Worm (Caenorhabditis elegans) whole organism, L4 larva: ENCODE measurements around the gene F29A7.4.

ENCODE experiments used
- D1046.2 ChIP-seq: fragments of 200-800 bp; sonication (Bioruptor generic); IDR thresholded peaks from 2 replicates; pipeline ENCODE4 v1.3.6; 2022; ENCODE audit warnings: missing genetic modification characterization, missing compliant biosample characterization
- F44E2.7 ChIP-seq: fragments of 200-800 bp; sonication (Bioruptor generic); IDR thresholded peaks from 2 replicates; pipeline ENCODE4 v2.1.2; 2022; ENCODE audit warnings: missing genetic modification characterization, missing compliant biosample characterization
- Y105C5A.15 ChIP-seq: fragments of 200-800 bp; sonication (Bioruptor generic); IDR thresholded peaks from 2 replicates; pipeline ENCODE4 v1.3.6; 2022; ENCODE audit warnings: missing genetic modification characterization, missing compliant biosample characterization
- Y48G9A.11 ChIP-seq: fragments of 200-800 bp; sonication (Bioruptor generic); IDR thresholded peaks from 2 replicates; pipeline ENCODE4 v1.3.6; 2022; ENCODE audit warnings: missing genetic modification reagents, missing genetic modification characterization, missing compliant biosample characterization
- ZK337.2 ChIP-seq: fragments of 200-800 bp; sonication (Bioruptor generic); IDR thresholded peaks from 2 replicates; pipeline ENCODE4 v1.3.6; 2022; ENCODE audit warnings: missing genetic modification reagents, missing genetic modification characterization, missing compliant biosample characterization
- ZK546.5 ChIP-seq, 2 experiments: sonication (generic microtip); optimal IDR thresholded peaks; 2 replicates each; lab custom pipeline; 2017; ENCODE audit warnings: missing biosample characterization in 2 of 2, missing genetic modification characterization in 2 of 2
- aha-1 ChIP-seq: fragments of 150-350 bp; peaks from one replicate; lab custom pipeline; 2014; ENCODE audit warnings: missing biosample characterization, missing genetic modification characterization
- ceh-20 ChIP-seq: fragments of 200-800 bp; sonication (Bioruptor generic); IDR thresholded peaks from 2 replicates; pipeline ENCODE4 v1.3.6; 2022; ENCODE audit warnings: missing genetic modification reagents, missing genetic modification characterization, missing compliant biosample characterization
- ceh-32 ChIP-seq: sonication (generic microtip); optimal IDR thresholded peaks from 2 replicates; lab custom pipeline; 2016; ENCODE audit warnings: mild to moderate bottlenecking, missing genetic modification characterization, missing compliant biosample characterization; ENCODE audit not compliant: poor library complexity
- ceh-62 ChIP-seq: sonication (generic microtip); optimal IDR thresholded peaks from 2 replicates; lab custom pipeline; 2017; ENCODE audit warnings: missing biosample characterization, missing genetic modification characterization
- ces-1 ChIP-seq: fragments of 150-350 bp; sonication (generic microtip); optimal IDR thresholded peaks from 4 replicates; lab custom pipeline; 2014; ENCODE audit warnings: missing biosample characterization, missing genetic modification reagents, missing genetic modification characterization
- cey-2 ChIP-seq: sonication (generic microtip); optimal IDR thresholded peaks from 3 replicates; lab custom pipeline; 2017; ENCODE audit warnings: missing genetic modification characterization, mild to moderate bottlenecking, missing compliant biosample characterization, antibody characterized with exemption, borderline replicate concordance; ENCODE audit not compliant: insufficient read depth
- dmd-6 ChIP-seq: fragments of 200-800 bp; sonication (Bioruptor generic); IDR thresholded peaks from 2 replicates; pipeline ENCODE4 v1.3.6; 2022; ENCODE audit warnings: missing genetic modification reagents, missing genetic modification characterization, missing compliant biosample characterization
- dmd-8 ChIP-seq: fragments of 200-800 bp; sonication (Bioruptor generic); IDR thresholded peaks from 2 replicates; pipeline ENCODE4 v1.3.6; 2022; ENCODE audit warnings: missing genetic modification characterization, missing compliant biosample characterization
- dmd-9 ChIP-seq: fragments of 200-800 bp; sonication (Bioruptor generic); IDR thresholded peaks from 2 replicates; pipeline ENCODE4 v1.3.6; 2022; ENCODE audit warnings: missing genetic modification reagents, missing genetic modification characterization, missing compliant biosample characterization
- duxl-1 ChIP-seq: sonication (generic microtip); optimal IDR thresholded peaks from 2 replicates; lab custom pipeline; 2016; ENCODE audit warnings: mild to moderate bottlenecking, missing genetic modification characterization, moderate library complexity, missing compliant biosample characterization; ENCODE audit not compliant: poor library complexity
- dve-1 ChIP-seq: sonication (generic microtip); optimal IDR thresholded peaks from 2 replicates; lab custom pipeline; 2017; ENCODE audit warnings: antibody characterized with exemption, mild to moderate bottlenecking, missing genetic modification characterization, missing compliant biosample characterization; ENCODE audit not compliant: insufficient read depth
- egl-43 ChIP-seq: fragments of 200-800 bp; sonication (Bioruptor generic); IDR thresholded peaks from 2 replicates; pipeline ENCODE4 v1.3.6; 2022; ENCODE audit warnings: missing genetic modification reagents, missing genetic modification characterization, missing compliant biosample characterization
- hlh-11 ChIP-seq: fragments of 200-800 bp; sonication (Bioruptor generic); optimal IDR thresholded peaks from 2 replicates; lab custom pipeline; 2018; ENCODE audit warnings: mild to moderate bottlenecking, missing genetic modification characterization, missing compliant biosample characterization
- hlh-30 ChIP-seq: sonication (generic microtip); optimal IDR thresholded peaks from 2 replicates; lab custom pipeline; 2017; ENCODE audit warnings: antibody characterized with exemption, mild to moderate bottlenecking, missing genetic modification characterization, missing compliant biosample characterization; ENCODE audit not compliant: insufficient read depth
- hmg-1.1 ChIP-seq: fragments of 200-800 bp; sonication (Bioruptor generic); IDR thresholded peaks from 2 replicates; pipeline ENCODE4 v1.3.6; 2022; ENCODE audit warnings: missing genetic modification reagents, missing genetic modification characterization, missing compliant biosample characterization
- lim-7 ChIP-seq: fragments of 200-800 bp; sonication (Bioruptor generic); IDR thresholded peaks from 2 replicates; pipeline ENCODE4 v1.3.6; 2022; ENCODE audit warnings: missing genetic modification characterization, missing compliant biosample characterization
- lin-38 ChIP-seq: fragments of 200-800 bp; sonication (Bioruptor generic); IDR thresholded peaks from 2 replicates; pipeline ENCODE4 v1.3.6; 2022; ENCODE audit warnings: missing genetic modification reagents, missing genetic modification characterization, missing compliant biosample characterization
- lin-39 ChIP-seq: fragments of 150-350 bp; optimal IDR thresholded peaks from 2 replicates; lab custom pipeline; 2014; ENCODE audit warnings: missing biosample characterization, missing genetic modification reagents, missing genetic modification characterization
- lir-3 ChIP-seq: sonication (generic microtip); optimal IDR thresholded peaks from 2 replicates; lab custom pipeline; 2016; ENCODE audit warnings: mild to moderate bottlenecking, missing genetic modification characterization, missing compliant biosample characterization
- lsy-2 ChIP-seq, 2 experiments: fragments of 150-350 bp in 1 of 2; sonication (generic microtip) in 1 of 2; optimal IDR thresholded peaks; 2 replicates each; lab custom pipeline; 2014 to 2017; ENCODE audit warnings: missing biosample characterization in 2 of 2, missing genetic modification characterization in 2 of 2
- madf-5 ChIP-seq, 2 experiments: fragments of 200-800 bp; sonication (Bioruptor generic); IDR thresholded peaks; 2 replicates each; pipeline ENCODE4 v1.3.6; 2022; ENCODE audit warnings: missing compliant biosample characterization in 2 of 2, missing genetic modification characterization in 2 of 2
- mdl-1 ChIP-seq, 2 experiments: fragments of 150-350 bp in 1 of 2; sonication (generic microtip) in 1 of 2; optimal IDR thresholded peaks; 2 replicates each; lab custom pipeline; 2014 to 2017; ENCODE audit warnings: missing biosample characterization in 2 of 2, missing genetic modification characterization in 2 of 2
- mdt-29 ChIP-seq: fragments of 200-800 bp; sonication (Bioruptor generic); IDR thresholded peaks from 2 replicates; pipeline ENCODE4 v1.3.6; 2022; ENCODE audit warnings: missing genetic modification reagents, missing genetic modification characterization, missing compliant biosample characterization
- mep-1 ChIP-seq: fragments of 150-350 bp; sonication (generic microtip); optimal IDR thresholded peaks from 3 replicates; lab custom pipeline; 2014; ENCODE audit warnings: missing biosample characterization, missing genetic modification characterization
- mes-2 ChIP-seq: sonication (generic microtip); optimal IDR thresholded peaks from 2 replicates; lab custom pipeline; 2016; ENCODE audit warnings: missing genotype, mild to moderate bottlenecking, missing genetic modification characterization, missing compliant biosample characterization; ENCODE audit not compliant: poor library complexity, severe bottlenecking
- nhr-10 ChIP-seq: fragments of 150-350 bp; optimal IDR thresholded peaks from 2 replicates; lab custom pipeline; 2014; ENCODE audit warnings: missing biosample characterization, missing genetic modification characterization
- nhr-25 ChIP-seq: sonication (generic microtip); optimal IDR thresholded peaks from 2 replicates; lab custom pipeline; 2017; ENCODE audit warnings: missing genetic modification characterization, mild to moderate bottlenecking, missing compliant biosample characterization, antibody characterized with exemption, moderate library complexity, borderline replicate concordance; ENCODE audit not compliant: insufficient read depth
- nhr-41 ChIP-seq: fragments of 200-800 bp; sonication (Bioruptor generic); IDR thresholded peaks from 2 replicates; pipeline ENCODE4 v1.3.6; 2022; ENCODE audit warnings: missing genetic modification reagents, missing genetic modification characterization, missing compliant biosample characterization
- nhr-6 ChIP-seq: fragments of 150-350 bp; optimal IDR thresholded peaks from 2 replicates; lab custom pipeline; 2014; ENCODE audit warnings: missing biosample characterization, missing genetic modification characterization
- pha-4 ChIP-seq, 2 experiments: fragments of 150-350 bp in 1 of 2; fragments of 200-800 bp in 1 of 2; sonication (Bioruptor generic) in 1 of 2; IDR thresholded peaks in 1 of 2; optimal IDR thresholded peaks in 1 of 2; 2 replicates each; pipeline versions ENCODE4 v1.3.6 to Lab custom; 2014 to 2022; ENCODE audit warnings: missing genetic modification characterization in 2 of 2, missing genetic modification reagents in 2 of 2, missing biosample characterization in 1 of 2, missing compliant biosample characterization in 1 of 2
- pqm-1 ChIP-seq: sonication (generic microtip); optimal IDR thresholded peaks from 2 replicates; lab custom pipeline; 2017; ENCODE audit warnings: missing biosample characterization, missing genetic modification characterization
- spr-1 ChIP-seq: sonication (generic microtip); optimal IDR thresholded peaks from 2 replicates; lab custom pipeline; 2016; ENCODE audit warnings: mild to moderate bottlenecking, missing genetic modification characterization, missing compliant biosample characterization
- unc-62 ChIP-seq, 3 experiments: fragments of 150-350 bp in 1 of 3; sonication (generic microtip); optimal IDR thresholded peaks in 2 of 3; peaks in 1 of 3; 1 replicate in 1 of 3; 2 replicates in 2 of 3; lab custom pipeline; 2014 to 2017; ENCODE audit warnings: missing biosample characterization in 3 of 3, missing genetic modification characterization in 3 of 3, missing genetic modification reagents in 3 of 3, missing genotype in 1 of 3
- vab-7 ChIP-seq: fragments of 200-800 bp; sonication (Bioruptor generic); IDR thresholded peaks from 2 replicates; pipeline ENCODE4 v1.3.6; 2022; ENCODE audit warnings: missing genetic modification reagents, missing genetic modification characterization, missing compliant biosample characterization
- zag-1 ChIP-seq: fragments of 150-350 bp; optimal IDR thresholded peaks from 2 replicates; lab custom pipeline; 2014; ENCODE audit warnings: missing biosample characterization, missing genetic modification characterization
- ztf-11 ChIP-seq: fragments of 150-350 bp; optimal IDR thresholded peaks from 2 replicates; lab custom pipeline; 2014; ENCODE audit warnings: missing biosample characterization, missing genetic modification characterization

F29A7.4 gene

ce11 chrII:2734735-2735134 lies 15.1 kb upstream of the F29A7.4 start:
- TF ChIP-seq ZK546.5 (tag; optimal IDR thresholded peaks at IDR 0.05; lab: Kevin White, UChicago) (no peak), unc-62 (GFP tag; optimal IDR thresholded peaks at IDR 0.05 in 1 of 2; lab: Kevin White, UChicago) (peak in 1 of 2 experiments; percentile 47), unc-62 (tag; optimal IDR thresholded peaks at IDR 0.05; lab: Kevin White, UChicago) (no peak), madf-5 (GFP tag; IDR thresholded peaks at IDR 0.05; lab: Robert Waterston, UW) (no peak), dve-1 (tag; lab: Kevin White, UChicago) (no peak), ceh-20 (GFP tag; lab: Robert Waterston, UW) (no peak), mep-1 (tag; lab: Kevin White, UChicago) (peak; percentile 64), lsy-2 (tag; optimal IDR thresholded peaks at IDR 0.05; lab: Kevin White, UChicago) (peak in 1 of 2 experiments; percentile 30), mdl-1 (tag; optimal IDR thresholded peaks at IDR 0.05; lab: Kevin White, UChicago) (peak; percentile 28 to 37), nhr-6 (tag; lab: Kevin White, UChicago) (peak; percentile 26), mes-2 (tag; lab: Kevin White, UChicago) (peak; percentile 59), duxl-1 (tag; lab: Kevin White, UChicago) (peak; percentile 84), egl-43 (GFP tag; lab: Robert Waterston, UW) (0 out of 2 replicates have a peak, but pooled peaks have one; percentile 7), hlh-30 (tag; lab: Kevin White, UChicago) (peak; percentile 46), hmg-1.1 (peak; percentile 72), dmd-6 (GFP tag; lab: Robert Waterston, UW) (0 out of 2 replicates have a peak, but pooled peaks have one; percentile 8), hlh-11 (tag; lab: Kevin White, UChicago) (peak; percentile 21), dmd-9 (GFP tag; lab: Robert Waterston, UW) (0 out of 2 replicates have a peak, but pooled peaks have one; percentile 44), aha-1 (peak; percentile 70), ztf-11 (no peak), nhr-25 (tag; lab: Kevin White, UChicago) (peak; percentile 15)

- TF ChIP-seq lir-3 (tag; lab: Kevin White, UChicago) (no peak), lin-39 (tag; lab: Kevin White, UChicago) (no peak), ces-1 (no peak), lin-38 (GFP tag; lab: Robert Waterston, UW) (no peak), pqm-1 (no peak), D1046.2 (GFP tag; lab: Robert Waterston, UW) (no peak), cey-2 (tag; lab: Kevin White, UChicago) (no peak)
Measured at ce11 chrII:2735192-2735591, 14.6 kb upstream of the F29A7.4 start, which contains the start of gene wdr-31. Gene wdr-31, minus strand, starts transcription at chrII:2735292.

- TF ChIP-seq nhr-10 (tag; lab: Kevin White, UChicago) = no peak
- TF ChIP-seq dmd-8 (GFP tag; lab: Robert Waterston, UW) = 0 out of 2 replicates have a peak, but pooled peaks have one; percentile 42
- no peak for TF ChIP-seq ZK337.2
- no peak for TF ChIP-seq pha-4 (GFP tag; IDR thresholded peaks at IDR 0.05; lab: Robert Waterston, UW)
- no peak for TF ChIP-seq pha-4 (tag; optimal IDR thresholded peaks at IDR 0.05; lab: Kevin White, UChicago)
- peak; percentile 66 for TF ChIP-seq Y48G9A.11 (GFP tag; lab: Robert Waterston, UW)
- TF ChIP-seq nhr-41 = 0 out of 2 replicates have a peak, but pooled peaks have one; percentile 31
- peak; percentile 43 for TF ChIP-seq mes-2 (tag; lab: Kevin White, UChicago)
- 0 out of 2 replicates have a peak, but pooled peaks have one; percentile 61 for TF ChIP-seq Y105C5A.15 (GFP tag; lab: Robert Waterston, UW)
- peak; percentile 52; the same call in 1 of the 2 replicates for TF ChIP-seq mdt-29 (GFP tag; lab: Robert Waterston, UW)
- TF ChIP-seq ceh-20 (GFP tag; lab: Robert Waterston, UW) = peak; percentile 11; the same call in 1 of the 2 replicates
- no peak for TF ChIP-seq ceh-32 (tag; lab: Kevin White, UChicago)
- TF ChIP-seq F44E2.7 = 0 out of 2 replicates have a peak, but pooled peaks have one; percentile 71
- TF ChIP-seq vab-7 (GFP tag; lab: Robert Waterston, UW) = peak; percentile 45; the same call in 1 of the 2 replicates
- TF ChIP-seq dmd-9 (GFP tag; lab: Robert Waterston, UW) = peak; percentile 44; the same call in 1 of the 2 replicates
- peak; percentile 82 for TF ChIP-seq egl-43 (GFP tag; lab: Robert Waterston, UW)
- TF ChIP-seq dmd-6 (GFP tag; lab: Robert Waterston, UW) = peak; percentile 29; the same call in 1 of the 2 replicates
- peak; percentile 80 for TF ChIP-seq aha-1
- no peak for TF ChIP-seq zag-1 (tag; lab: Kevin White, UChicago)
- no peak for TF ChIP-seq ceh-62 (tag; lab: Kevin White, UChicago)
- TF ChIP-seq lim-7 (GFP tag; lab: Robert Waterston, UW) = peak; percentile 67; the same call in 1 of the 2 replicates
- 0 out of 2 replicates have a peak, but pooled peaks have one; percentile 19 for TF ChIP-seq D1046.2 (GFP tag; lab: Robert Waterston, UW)
- peak; percentile 6 for TF ChIP-seq spr-1 (tag; lab: Kevin White, UChicago)
Measured at ce11 chrII:2735644-2736043, 14.2 kb upstream of the F29A7.4 start.
